Fruit fly (Drosophila melanogaster) whole organism, embryonic: ENCODE measurements around the gene CG16790.
A peak's percentile ranks its signal among the peaks of the same experiment; 100 is the strongest.

Experiments
- B-H2 ChIP-seq: fragments of 200-800 bp; sonication (Bioruptor generic); optimal IDR thresholded peaks from 2 replicates; lab custom pipeline; 2018; ENCODE audit warnings: missing biosample characterization, mild to moderate bottlenecking, missing genetic modification characterization
- Bgb ChIP-seq: fragments of 200-800 bp; sonication (Bioruptor generic); IDR thresholded peaks from 2 replicates; pipeline ENCODE4 v1.3.6; 2022; ENCODE audit warnings: missing biosample characterization, missing genetic modification characterization; ENCODE audit not compliant: partially characterized antibody
- CG10274 ChIP-seq: fragments of 200-800 bp; sonication (Bioruptor generic); optimal IDR thresholded peaks from 3 replicates; lab custom pipeline; 2017; ENCODE audit warnings: missing biosample characterization, mild to moderate bottlenecking, missing genetic modification characterization
- CG10543 ChIP-seq: fragments of 200-800 bp; sonication (Bioruptor generic); optimal IDR thresholded peaks from 3 replicates; lab custom pipeline; 2017; ENCODE audit warnings: missing biosample characterization, mild to moderate bottlenecking, missing genetic modification characterization, moderate library complexity
- CG10565 ChIP-seq: fragments of 200-800 bp; sonication (Bioruptor generic); optimal IDR thresholded peaks from 3 replicates; lab custom pipeline; 2016; ENCODE audit warnings: missing biosample characterization, mild to moderate bottlenecking, missing genetic modification characterization
- CG10654 ChIP-seq: fragments of 200-800 bp; sonication (Bioruptor generic); optimal IDR thresholded peaks from 2 replicates; lab custom pipeline; 2016; ENCODE audit warnings: missing biosample characterization, missing genetic modification characterization
- CG12236 ChIP-seq: fragments of 200-800 bp; sonication (Bioruptor generic); optimal IDR thresholded peaks from 2 replicates; lab custom pipeline; 2016; ENCODE audit warnings: missing biosample characterization, missing genetic modification characterization
- CG13287 ChIP-seq: fragments of 200-800 bp; sonication (Bioruptor generic); IDR thresholded peaks from 2 replicates; pipeline ENCODE4 v1.3.6; 2022; ENCODE audit warnings: missing biosample characterization, missing genetic modification characterization; ENCODE audit not compliant: partially characterized antibody
- CG17385 ChIP-seq: fragments of 200-800 bp; sonication (Bioruptor generic); optimal IDR thresholded peaks from 3 replicates; lab custom pipeline; 2018; ENCODE audit warnings: missing biosample characterization, mild to moderate bottlenecking, missing genetic modification characterization
- CG17912 ChIP-seq: fragments of 200-800 bp; sonication (Bioruptor generic); optimal IDR thresholded peaks from 2 replicates; lab custom pipeline; 2018; ENCODE audit warnings: missing biosample characterization, mild to moderate bottlenecking, missing genetic modification characterization
- CG18011 ChIP-seq: fragments of 200-800 bp; sonication (Bioruptor generic); optimal IDR thresholded peaks from 2 replicates; lab custom pipeline; 2017; ENCODE audit warnings: missing biosample characterization, missing genetic modification characterization, mild to moderate bottlenecking, moderate library complexity, missing genotype
- CG18262 ChIP-seq: fragments of 200-800 bp; optimal IDR thresholded peaks from 3 replicates; lab custom pipeline; 2019; ENCODE audit warnings: missing biosample characterization, mild to moderate bottlenecking, missing genetic modification characterization, moderate library complexity
- CG2875 ChIP-seq: fragments of 200-800 bp; sonication (Bioruptor generic); optimal IDR thresholded peaks from 2 replicates; lab custom pipeline; 2017; ENCODE audit warnings: missing biosample characterization, mild to moderate bottlenecking, missing genetic modification characterization, missing genetic modification reagents
- CG32767 ChIP-seq: fragments of 200-800 bp; sonication (Bioruptor generic); IDR thresholded peaks from 2 replicates; pipeline ENCODE4 v1.3.6; 2022; ENCODE audit warnings: missing biosample characterization, missing genetic modification characterization
- CG34224 ChIP-seq: fragments of 200-800 bp; sonication (Bioruptor generic); IDR thresholded peaks from 3 replicates; pipeline ENCODE4 v1.3.6; 2022; ENCODE audit warnings: missing biosample characterization, missing genetic modification characterization; ENCODE audit not compliant: partially characterized antibody
- CG6791 ChIP-seq: fragments of 200-800 bp; sonication (Bioruptor generic); IDR thresholded peaks from 3 replicates; pipeline ENCODE4 v1.3.6; 2022; ENCODE audit warnings: missing biosample characterization, missing genetic modification characterization; ENCODE audit not compliant: partially characterized antibody
- CG7357 ChIP-seq: fragments of 200-800 bp; sonication (Bioruptor generic); IDR thresholded peaks from 3 replicates; pipeline ENCODE4 v1.3.6; 2022; ENCODE audit warnings: missing biosample characterization, missing genetic modification characterization
- CG7963 ChIP-seq: fragments of 200-800 bp; sonication (Bioruptor generic); IDR thresholded peaks from 3 replicates; pipeline ENCODE4 v1.3.6; 2022; ENCODE audit warnings: missing biosample characterization, missing genetic modification characterization; ENCODE audit not compliant: partially characterized antibody
- CG8089 ChIP-seq: fragments of 200-800 bp; sonication (Bioruptor generic); optimal IDR thresholded peaks from 3 replicates; lab custom pipeline; 2016; ENCODE audit warnings: missing biosample characterization, missing genetic modification characterization
- CG9215 ChIP-seq: fragments of 200-800 bp; sonication (Bioruptor generic); IDR thresholded peaks from 2 replicates; pipeline ENCODE4 v1.3.6; 2022; ENCODE audit warnings: missing biosample characterization, missing genetic modification characterization
- D19A ChIP-seq: fragments of 200-800 bp; optimal IDR thresholded peaks from 3 replicates; lab custom pipeline; 2019; ENCODE audit warnings: missing biosample characterization, mild to moderate bottlenecking, missing genetic modification characterization, moderate library complexity
- Dek ChIP-seq: fragments of 200-800 bp; sonication (Bioruptor generic); optimal IDR thresholded peaks from 3 replicates; lab custom pipeline; 2019; ENCODE audit warnings: missing biosample characterization, mild to moderate bottlenecking, missing genetic modification characterization, moderate library complexity
- Doc2 ChIP-seq: fragments of 200-800 bp; sonication (Bioruptor generic); IDR thresholded peaks from 2 replicates; pipeline ENCODE4 v1.3.6; 2022; ENCODE audit warnings: missing biosample characterization, missing genetic modification characterization
- Drgx ChIP-seq: fragments of 200-800 bp; sonication (Bioruptor generic); IDR thresholded peaks from 2 replicates; pipeline ENCODE4 v1.3.6; 2022; ENCODE audit warnings: missing biosample characterization, missing genetic modification characterization
- Hand ChIP-seq: fragments of 200-800 bp; sonication (Bioruptor generic); optimal IDR thresholded peaks from 2 replicates; lab custom pipeline; 2017; ENCODE audit warnings: mild to moderate bottlenecking, missing biosample characterization, missing genetic modification reagents, missing genetic modification characterization
- Jarid2 ChIP-seq: fragments of 200-800 bp; sonication (Bioruptor generic); optimal IDR thresholded peaks from 3 replicates; lab custom pipeline; 2017; ENCODE audit warnings: mild to moderate bottlenecking, missing biosample characterization, missing genetic modification reagents, missing genetic modification characterization
- MBD-R2 ChIP-seq: fragments of 200-800 bp; sonication (Bioruptor generic); IDR thresholded peaks from 2 replicates; pipeline ENCODE4 v1.3.6; 2022; ENCODE audit warnings: missing biosample characterization, missing genetic modification characterization
- Myb ChIP-seq: fragments of 200-800 bp; sonication (Bioruptor generic); optimal IDR thresholded peaks from 2 replicates; lab custom pipeline; 2016; ENCODE audit warnings: missing biosample characterization, missing genetic modification characterization
- Nf-YA ChIP-seq: fragments of 200-800 bp; sonication (Bioruptor generic); IDR thresholded peaks from 2 replicates; pipeline ENCODE4 v1.3.6; 2022; ENCODE audit warnings: missing biosample characterization, missing genetic modification characterization
- Rfx ChIP-seq: fragments of 200-800 bp; sonication (Bioruptor generic); IDR thresholded peaks from 2 replicates; pipeline ENCODE4 v1.3.6; 2022; ENCODE audit warnings: missing biosample characterization, missing genetic modification characterization
- Taf1 ChIP-seq: fragments of 200-800 bp; sonication (Bioruptor generic); IDR thresholded peaks from 2 replicates; pipeline ENCODE4 v1.3.6; 2022; ENCODE audit warnings: missing biosample characterization, missing genetic modification characterization
- br ChIP-seq: fragments of >200 bp; optimal IDR thresholded peaks from 2 replicates; lab custom pipeline; 2017
- cg ChIP-seq: fragments of 200-800 bp; sonication (Bioruptor generic); optimal IDR thresholded peaks from 3 replicates; lab custom pipeline; 2019; ENCODE audit warnings: missing biosample characterization, mild to moderate bottlenecking, missing genetic modification characterization, moderate library complexity
- danr ChIP-seq: fragments of 200-800 bp; sonication (Bioruptor generic); IDR thresholded peaks from 2 replicates; pipeline ENCODE4 v1.3.6; 2022; ENCODE audit warnings: missing biosample characterization, missing genetic modification characterization
- disco-r ChIP-seq: fragments of 200-800 bp; sonication (Bioruptor generic); optimal IDR thresholded peaks from 2 replicates; lab custom pipeline; 2016; ENCODE audit warnings: missing biosample characterization, missing genetic modification characterization
- fd3F ChIP-seq: fragments of 200-800 bp; sonication (Bioruptor generic); optimal IDR thresholded peaks from 2 replicates; lab custom pipeline; 2018; ENCODE audit warnings: missing biosample characterization, mild to moderate bottlenecking, missing genetic modification characterization, moderate library complexity
- gem ChIP-seq: fragments of 200-800 bp; sonication (Bioruptor generic); optimal IDR thresholded peaks from 2 replicates; lab custom pipeline; 2019; ENCODE audit warnings: missing biosample characterization, mild to moderate bottlenecking, missing genetic modification characterization, moderate library complexity
- jing ChIP-seq: fragments of 200-800 bp; sonication (Bioruptor generic); optimal IDR thresholded peaks from 2 replicates; lab custom pipeline; 2018; ENCODE audit warnings: missing biosample characterization, mild to moderate bottlenecking, missing genetic modification characterization
- kah ChIP-seq: fragments of 200-800 bp; sonication (Bioruptor generic); optimal IDR thresholded peaks from 2 replicates; lab custom pipeline; 2018; ENCODE audit warnings: missing biosample characterization, mild to moderate bottlenecking, missing genetic modification characterization
- pfk ChIP-seq: fragments of 200-800 bp; sonication (Bioruptor generic); optimal IDR thresholded peaks from 2 replicates; lab custom pipeline; 2018; ENCODE audit warnings: missing biosample characterization, mild to moderate bottlenecking, missing genetic modification characterization, moderate library complexity
- sens-2 ChIP-seq: fragments of 200-800 bp; sonication (Bioruptor generic); IDR thresholded peaks from 2 replicates; pipeline ENCODE4 v1.3.6; 2022; ENCODE audit warnings: missing biosample characterization, missing genetic modification characterization
- so ChIP-seq: fragments of 200-800 bp; sonication (Bioruptor generic); IDR thresholded peaks from 3 replicates; pipeline ENCODE4 v1.3.6; 2022; ENCODE audit warnings: missing biosample characterization, missing genetic modification characterization
- sr ChIP-seq: fragments of 200-800 bp; sonication (Bioruptor generic); IDR thresholded peaks from 3 replicates; pipeline ENCODE4 v1.3.6; 2022; ENCODE audit warnings: missing biosample characterization, missing genetic modification characterization
- stc ChIP-seq: fragments of 200-800 bp; sonication (Bioruptor generic); IDR thresholded peaks from 2 replicates; pipeline ENCODE4 v1.3.6; 2022; ENCODE audit warnings: missing biosample characterization, missing genetic modification characterization
- twi ChIP-seq: fragments of 200-800 bp; optimal IDR thresholded peaks from 2 replicates; lab custom pipeline; 2019; ENCODE audit warnings: missing biosample characterization, mild to moderate bottlenecking, missing genetic modification characterization, moderate library complexity
- unc-4 ChIP-seq: fragments of 200-800 bp; sonication (Bioruptor generic); IDR thresholded peaks from 2 replicates; pipeline ENCODE4 v1.3.6; 2022; ENCODE audit warnings: missing biosample characterization, missing genetic modification characterization; ENCODE audit not compliant: partially characterized antibody

Gene CG16790

dm6 chr3R:9533181-9534124 lies 36.6 kb downstream of the CG16790 start (continued):
- TF ChIP-seq CG9215 (GFP tag; lab: Robert Waterston, UW), result peak; percentile 92
- TF ChIP-seq fd3F (GFP tag; lab: Kevin White, UChicago), result peak; percentile 94
- peak; percentile 73 for TF ChIP-seq MBD-R2 (GFP tag; lab: Robert Waterston, UW)
- TF ChIP-seq Doc2 (GFP tag; lab: Robert Waterston, UW), result peak; percentile 72
- peak; percentile 94 for TF ChIP-seq B-H2 (GFP tag; lab: Kevin White, UChicago)
- peak; percentile 97 for TF ChIP-seq Hand (GFP tag; lab: Kevin White, UChicago)
- peak; percentile 27 for TF ChIP-seq pfk (GFP tag; lab: Kevin White, UChicago)
- TF ChIP-seq CG10654 (GFP tag; lab: Kevin White, UChicago), result peak; percentile 95
- TF ChIP-seq CG32767 (GFP tag; lab: Robert Waterston, UW), result peak; percentile 87
- TF ChIP-seq twi, result peak; percentile 87
- peak; percentile 81 for TF ChIP-seq Nf-YA
- TF ChIP-seq CG17385, result peak; percentile 93
- TF ChIP-seq CG6791 (GFP tag; lab: Robert Waterston, UW), result no peak
- peak; percentile 96 for TF ChIP-seq Dek (tag; lab: Kevin White, UChicago)
- peak; percentile 90 for TF ChIP-seq kah (GFP tag; lab: Kevin White, UChicago)
- peak; percentile 93 for TF ChIP-seq Rfx (GFP tag; lab: Robert Waterston, UW)
- TF ChIP-seq CG18262, result peak; percentile 99
- TF ChIP-seq so (GFP tag; lab: Robert Waterston, UW), result peak; percentile 87; the same call in 2 of the 3 replicates
- TF ChIP-seq CG7963 (GFP tag; lab: Robert Waterston, UW), result 0 out of 3 replicates have a peak, but pooled peaks have one; percentile 17
- peak; percentile 92 for TF ChIP-seq danr (GFP tag; lab: Robert Waterston, UW)
- peak; percentile 92 for TF ChIP-seq jing
- peak; percentile 94 for TF ChIP-seq CG10274 (GFP tag; lab: Kevin White, UChicago)
- TF ChIP-seq disco-r (GFP tag; lab: Kevin White, UChicago), result peak; percentile 86
- peak; percentile 75 for TF ChIP-seq CG17912 (GFP tag; lab: Kevin White, UChicago)
- TF ChIP-seq sens-2 (GFP tag; lab: Robert Waterston, UW), result peak; percentile 33; the same call in 1 of the 2 replicates
- peak; percentile 85 for TF ChIP-seq CG7357 (GFP tag; lab: Robert Waterston, UW)
- peak; percentile 69 for TF ChIP-seq CG12236 (GFP tag; lab: Kevin White, UChicago)
- TF ChIP-seq Drgx, result peak; percentile 91
- TF ChIP-seq Taf1 (GFP tag; lab: Robert Waterston, UW), result peak; percentile 85
- peak; percentile 63 for TF ChIP-seq CG10565 (GFP tag; lab: Kevin White, UChicago)
- TF ChIP-seq Myb (GFP tag; lab: Kevin White, UChicago), result peak; percentile 81
- peak; percentile 88 for TF ChIP-seq CG18011 (GFP tag; lab: Kevin White, UChicago)
- TF ChIP-seq CG8089 (GFP tag; lab: Kevin White, UChicago), result peak; percentile 82
- no peak; the same call in 2 of the 3 replicates for TF ChIP-seq CG34224 (GFP tag; lab: Robert Waterston, UW)
- TF ChIP-seq, all 482 proteins: peak for 440

dm6 chr3R:9532437-9533180 lies 37.4 kb downstream of the CG16790 start, which contains the start of gene by:
TSS of gene by (minus strand) at chr3R:9533011.
- TF ChIP-seq cg (GFP tag; lab: Kevin White, UChicago), result peak; percentile 47
- TF ChIP-seq sr (GFP tag; lab: Robert Waterston, UW), result peak; percentile 60; the same call in 2 of the 3 replicates
- TF ChIP-seq Jarid2 (GFP tag; lab: Kevin White, UChicago), result peak; percentile 71
- 0 out of 2 replicates have a peak, but pooled peaks have one; percentile 17 for TF ChIP-seq unc-4 (GFP tag; lab: Robert Waterston, UW)
- no peak for TF ChIP-seq gem
- TF ChIP-seq br (lab: Kevin White, UChicago), result no peak
- no peak for TF ChIP-seq D19A (tag; lab: Kevin White, UChicago)
- TF ChIP-seq CG32767 (GFP tag; lab: Robert Waterston, UW), result no peak
- no peak for TF ChIP-seq kah (GFP tag; lab: Kevin White, UChicago)
- TF ChIP-seq CG2875 (GFP tag; lab: Kevin White, UChicago), result no peak
- peak; percentile 25; the same call in 1 of the 2 replicates for TF ChIP-seq Bgb (GFP tag; lab: Robert Waterston, UW)
- peak; percentile 43 for TF ChIP-seq CG10543 (GFP tag; lab: Kevin White, UChicago)
- TF ChIP-seq stc (GFP tag; lab: Robert Waterston, UW), result no peak
- TF ChIP-seq CG13287, result peak; percentile 34; the same call in 1 of the 2 replicates
